Fruit fly (Drosophila melanogaster) whole organism, embryonic: ENCODE measurements around the gene CG42759.
A peak's percentile ranks its signal among the peaks of the same experiment; 100 is the strongest.

Experiments used
- BEAF-32 ChIP-seq: fragments of 200-800 bp; sonication (Bioruptor generic); optimal IDR thresholded peaks from 3 replicates; lab custom pipeline; 2017; ENCODE audit warnings: missing biosample characterization, missing genetic modification characterization, mild to moderate bottlenecking, moderate library complexity, missing genetic modification reagents
- CG10462 ChIP-seq: fragments of 200-800 bp; sonication (Bioruptor generic); optimal IDR thresholded peaks from 2 replicates; lab custom pipeline; 2016; ENCODE audit warnings: missing biosample characterization, missing genetic modification characterization
- CG13123 ChIP-seq: fragments of 200-800 bp; sonication (Bioruptor generic); optimal IDR thresholded peaks from 2 replicates; lab custom pipeline; 2016; ENCODE audit warnings: missing biosample characterization, missing genetic modification characterization
- CG15269 ChIP-seq: fragments of 200-800 bp; sonication (Bioruptor generic); optimal IDR thresholded peaks from 2 replicates; lab custom pipeline; 2018; ENCODE audit warnings: missing biosample characterization, mild to moderate bottlenecking, missing genetic modification characterization, moderate library complexity
- CG17186 ChIP-seq: fragments of 200-800 bp; sonication (Bioruptor generic); optimal IDR thresholded peaks from 3 replicates; lab custom pipeline; 2017; ENCODE audit warnings: missing biosample characterization, missing genetic modification reagents, missing genetic modification characterization
- CG18619 ChIP-seq: fragments of 200-800 bp; sonication (Bioruptor generic); optimal IDR thresholded peaks from 3 replicates; lab custom pipeline; 2017; ENCODE audit warnings: missing biosample characterization, mild to moderate bottlenecking, missing genetic modification characterization
- CG2120 ChIP-seq: fragments of 200-800 bp; sonication (Bioruptor generic); optimal IDR thresholded peaks from 3 replicates; lab custom pipeline; 2016; ENCODE audit warnings: missing biosample characterization, missing genetic modification characterization
- CG2875 ChIP-seq: fragments of 200-800 bp; sonication (Bioruptor generic); optimal IDR thresholded peaks from 2 replicates; lab custom pipeline; 2017; ENCODE audit warnings: missing biosample characterization, mild to moderate bottlenecking, missing genetic modification characterization, missing genetic modification reagents
- CG4617 ChIP-seq: fragments of 200-800 bp; sonication (Bioruptor generic); optimal IDR thresholded peaks from 3 replicates; lab custom pipeline; 2016; ENCODE audit warnings: missing biosample characterization, missing genetic modification characterization, borderline replicate concordance
- CG5953 ChIP-seq: fragments of 200-800 bp; sonication (Bioruptor generic); IDR thresholded peaks from 2 replicates; pipeline ENCODE4 v1.3.6; 2022; ENCODE audit warnings: missing biosample characterization, missing genetic modification characterization
- CG7745 ChIP-seq: fragments of 200-800 bp; sonication (Bioruptor generic); optimal IDR thresholded peaks from 2 replicates; lab custom pipeline; 2018; ENCODE audit warnings: missing biosample characterization, mild to moderate bottlenecking, missing genetic modification characterization, moderate library complexity
- CG9727 ChIP-seq: fragments of 200-800 bp; sonication (Bioruptor generic); optimal IDR thresholded peaks from 3 replicates; lab custom pipeline; 2017; ENCODE audit warnings: missing biosample characterization, mild to moderate bottlenecking, missing genetic modification characterization
- CG9817 ChIP-seq: fragments of 200-800 bp; sonication (Bioruptor generic); optimal IDR thresholded peaks from 2 replicates; lab custom pipeline; 2018; ENCODE audit warnings: missing biosample characterization, mild to moderate bottlenecking, missing genetic modification characterization, moderate library complexity
- CG9876 ChIP-seq: fragments of 200-800 bp; sonication (Bioruptor generic); optimal IDR thresholded peaks from 2 replicates; lab custom pipeline; 2016; ENCODE audit warnings: missing biosample characterization, missing genetic modification characterization
- D ChIP-seq, 2 experiments: fragments of 200-800 bp in 1 of 2; fragments of >200 bp in 1 of 2; sonication (Bioruptor generic) in 1 of 2; optimal IDR thresholded peaks; 2 replicates in 1 of 2; 3 replicates in 1 of 2; lab custom pipeline; 2017; ENCODE audit warnings: mild to moderate bottlenecking in 1 of 2, missing biosample characterization in 1 of 2, missing genetic modification characterization in 1 of 2, missing genetic modification reagents in 1 of 2
- Dll ChIP-seq: fragments of 200-800 bp; sonication (Bioruptor generic); IDR thresholded peaks from 4 replicates; pipeline ENCODE4 v1.3.6; 2022; ENCODE audit warnings: missing biosample characterization, missing genetic modification characterization; ENCODE audit not compliant: partially characterized antibody
- Doc3 ChIP-seq: fragments of 200-800 bp; sonication (Bioruptor generic); IDR thresholded peaks from 3 replicates; pipeline ENCODE4 v1.3.6; 2022; ENCODE audit warnings: missing biosample characterization, missing genetic modification characterization; ENCODE audit not compliant: partially characterized antibody
- HHEX ChIP-seq: fragments of 200-800 bp; sonication (Bioruptor generic); optimal IDR thresholded peaks from 3 replicates; lab custom pipeline; 2017; ENCODE audit warnings: missing biosample characterization, mild to moderate bottlenecking, missing genetic modification characterization, missing genetic modification reagents
- Hsf ChIP-seq: fragments of 200-800 bp; sonication (Bioruptor generic); optimal IDR thresholded peaks from 3 replicates; lab custom pipeline; 2016; ENCODE audit warnings: missing biosample characterization, missing genetic modification characterization
- Lpt ChIP-seq: fragments of >200 bp; optimal IDR thresholded peaks from 2 replicates; lab custom pipeline; 2018; ENCODE audit warnings: missing biosample characterization, missing genetic modification characterization
- Max ChIP-seq: fragments of 200-800 bp; sonication (Bioruptor generic); optimal IDR thresholded peaks from 2 replicates; lab custom pipeline; 2016; ENCODE audit warnings: missing biosample characterization, mild to moderate bottlenecking, missing genetic modification characterization
- Med ChIP-seq: fragments of 200-800 bp; sonication (Bioruptor generic); peaks from one replicate; lab custom pipeline; 2016; ENCODE audit warnings: missing biosample characterization, missing genetic modification characterization, mild to moderate bottlenecking, inconsistent platforms, moderate library complexity
- NC2α ChIP-seq: fragments of 200-800 bp; sonication (Bioruptor generic); optimal IDR thresholded peaks from 2 replicates; lab custom pipeline; 2016; ENCODE audit warnings: missing biosample characterization, missing genetic modification characterization
- Ptx1 ChIP-seq: fragments of 200-800 bp; sonication (Bioruptor generic); IDR thresholded peaks from 2 replicates; pipeline ENCODE4 v1.3.6; 2022; ENCODE audit warnings: missing biosample characterization, missing genetic modification characterization
- Ravus ChIP-seq: fragments of 200-800 bp; sonication (Bioruptor generic); IDR thresholded peaks from 2 replicates; pipeline ENCODE4 v1.3.6; 2022; ENCODE audit warnings: missing biosample characterization, missing genetic modification characterization
- Spps ChIP-seq: fragments of 200-800 bp; sonication (Bioruptor generic); optimal IDR thresholded peaks from 2 replicates; lab custom pipeline; 2018; ENCODE audit warnings: missing biosample characterization, mild to moderate bottlenecking, missing genetic modification characterization
- abd-A ChIP-seq: fragments of 200-800 bp; sonication (Bioruptor generic); optimal IDR thresholded peaks from 3 replicates; lab custom pipeline; 2019; ENCODE audit warnings: missing biosample characterization, mild to moderate bottlenecking, missing genetic modification characterization, moderate library complexity
- ap ChIP-seq: fragments of 200-800 bp; sonication (Bioruptor generic); IDR thresholded peaks from 2 replicates; pipeline ENCODE4 v1.3.6; 2022; ENCODE audit warnings: missing biosample characterization, missing genetic modification characterization
- bbx ChIP-seq: fragments of 200-800 bp; sonication (Bioruptor generic); IDR thresholded peaks from 2 replicates; pipeline ENCODE4 v1.3.6; 2022; ENCODE audit warnings: missing biosample characterization, missing genetic modification characterization; ENCODE audit not compliant: partially characterized antibody
- bowl ChIP-seq: fragments of 200-800 bp; sonication (Bioruptor generic); IDR thresholded peaks from 2 replicates; pipeline ENCODE4 v1.3.6; 2022; ENCODE audit warnings: missing biosample characterization, missing genetic modification characterization
- cas ChIP-seq: fragments of 200-800 bp; sonication (Bioruptor generic); IDR thresholded peaks from 2 replicates; pipeline ENCODE4 v1.3.6; 2022; ENCODE audit warnings: missing biosample characterization, missing genetic modification characterization
- ci ChIP-seq: fragments of 200-800 bp; sonication (Bioruptor generic); IDR thresholded peaks from 3 replicates; pipeline ENCODE4 v1.3.6; 2022; ENCODE audit warnings: missing biosample characterization, missing genetic modification characterization
- eve ChIP-seq, 2 experiments: fragments of >200 bp; optimal IDR thresholded peaks; 2 replicates each; lab custom pipeline; 2017; ENCODE audit warnings: missing biosample characterization in 2 of 2, missing genetic modification characterization in 2 of 2
- exex ChIP-seq: fragments of 200-800 bp; sonication (Bioruptor generic); optimal IDR thresholded peaks from 4 replicates; lab custom pipeline; 2018; ENCODE audit warnings: missing biosample characterization, mild to moderate bottlenecking, missing genetic modification characterization, moderate library complexity
- grau ChIP-seq: fragments of 200-800 bp; optimal IDR thresholded peaks from 3 replicates; lab custom pipeline; 2019; ENCODE audit warnings: missing biosample characterization, mild to moderate bottlenecking, missing genetic modification characterization, moderate library complexity
- gsb-n ChIP-seq: fragments of 200-800 bp; sonication (Bioruptor generic); optimal IDR thresholded peaks from 3 replicates; lab custom pipeline; 2018; ENCODE audit warnings: missing biosample characterization, mild to moderate bottlenecking, missing genetic modification characterization
- h ChIP-seq: fragments of >200 bp; optimal IDR thresholded peaks from 2 replicates; lab custom pipeline; 2017
- her ChIP-seq: fragments of 200-800 bp; sonication (Bioruptor generic); optimal IDR thresholded peaks from 2 replicates; lab custom pipeline; 2016; ENCODE audit warnings: missing biosample characterization, missing genetic modification characterization
- kay ChIP-seq: fragments of 200-800 bp; sonication (Bioruptor generic); optimal IDR thresholded peaks from 2 replicates; lab custom pipeline; 2016; ENCODE audit warnings: missing biosample characterization, missing genetic modification characterization
- lov ChIP-seq, 2 experiments: fragments of 200-800 bp in 1 of 2; fragments of >200 bp in 1 of 2; sonication (Bioruptor generic) in 1 of 2; IDR thresholded peaks in 1 of 2; optimal IDR thresholded peaks in 1 of 2; 2 replicates in 1 of 2; 3 replicates in 1 of 2; pipeline versions ENCODE4 v1.3.6 to Lab custom; 2017 to 2022; ENCODE audit warnings: missing biosample characterization in 1 of 2, missing genetic modification characterization in 1 of 2
- odd ChIP-seq: fragments of 200-800 bp; sonication (Bioruptor generic); optimal IDR thresholded peaks from 2 replicates; lab custom pipeline; 2017; ENCODE audit warnings: missing biosample characterization, mild to moderate bottlenecking, missing genetic modification characterization
- otp ChIP-seq: fragments of 200-800 bp; sonication (Bioruptor generic); IDR thresholded peaks from 3 replicates; pipeline ENCODE4, ENCODE4 v1.3.6; 2022; ENCODE audit warnings: missing biosample characterization, missing genetic modification characterization
- tap ChIP-seq: fragments of 200-800 bp; optimal IDR thresholded peaks from 3 replicates; lab custom pipeline; 2019; ENCODE audit warnings: missing biosample characterization, mild to moderate bottlenecking, missing genetic modification characterization, moderate library complexity
- tgo ChIP-seq: fragments of 200-800 bp; sonication (Bioruptor generic); IDR thresholded peaks from 3 replicates; pipeline ENCODE4 v1.3.6; 2022; ENCODE audit warnings: missing biosample characterization, missing genetic modification characterization
- tin ChIP-seq: fragments of 200-800 bp; sonication (Bioruptor generic); optimal IDR thresholded peaks from 3 replicates; lab custom pipeline; 2016; ENCODE audit warnings: missing biosample characterization, missing genetic modification characterization
- tup ChIP-seq: fragments of 200-800 bp; sonication (Bioruptor generic); optimal IDR thresholded peaks from 2 replicates; lab custom pipeline; 2016; ENCODE audit warnings: missing biosample characterization, mild to moderate bottlenecking, missing genetic modification characterization, moderate library complexity
- twi ChIP-seq: fragments of 200-800 bp; optimal IDR thresholded peaks from 2 replicates; lab custom pipeline; 2019; ENCODE audit warnings: missing biosample characterization, mild to moderate bottlenecking, missing genetic modification characterization, moderate library complexity
- yki ChIP-seq: fragments of >200 bp; optimal IDR thresholded peaks from 3 replicates; lab custom pipeline; 2018

CG42759 gene

dm6 chr3R:10139649-10140598 is 2.9 kb upstream of the CG42759 start, which contains the start of gene tws (continued):
- TF ChIP-seq tup (GFP tag; lab: Kevin White, UChicago) (peak; percentile 36), CG9727 (GFP tag; lab: Kevin White, UChicago) (peak; percentile 54), Doc3 (GFP tag; lab: Robert Waterston, UW) (no peak), abd-A (peak; percentile 92), her (GFP tag; lab: Kevin White, UChicago) (peak; percentile 74), Ravus (no peak), CG17186 (GFP tag; lab: Kevin White, UChicago) (no peak), ci (GFP tag; lab: Robert Waterston, UW) (peak; percentile 53; the same call in 2 of the 3 replicates), Med (GFP tag; lab: Kevin White, UChicago) (peak; percentile 94), bowl (GFP tag; lab: Robert Waterston, UW) (no peak), D (optimal IDR thresholded peaks at IDR 0.05; lab: Kevin White, UChicago) (no peak), D (GFP tag; optimal IDR thresholded peaks at IDR 0.05; lab: Kevin White, UChicago) (peak; percentile 42), NC2α (GFP tag; lab: Kevin White, UChicago) (no peak), CG5953 (GFP tag; lab: Robert Waterston, UW) (no peak), CG15269 (peak; percentile 65), CG9876 (GFP tag; lab: Kevin White, UChicago) (no peak), CG10462 (peak; percentile 25), gsb-n (tag; lab: Kevin White, UChicago) (no peak), Spps (tag; lab: Kevin White, UChicago) (no peak), BEAF-32 (GFP tag; lab: Kevin White, UChicago) (no peak), HHEX (GFP tag; lab: Kevin White, UChicago) (no peak), ap (GFP tag; lab: Robert Waterston, UW) (no peak), CG4617 (no peak), grau (tag; lab: Kevin White, UChicago) (peak; percentile 59), CG18619 (GFP tag; lab: Kevin White, UChicago) (peak; percentile 14), tin (no peak), cas (GFP tag; lab: Robert Waterston, UW) (peak; percentile 28; the same call in 1 of the 2 replicates), Dll (no peak), Max (GFP tag; lab: Kevin White, UChicago) (peak; percentile 51), CG2875 (GFP tag; lab: Kevin White, UChicago) (peak; percentile 18), otp (GFP tag; lab: Robert Waterston, UW) (peak; percentile 75), tgo (GFP tag; lab: Robert Waterston, UW) (peak; percentile 49; the same call in 2 of the 3 replicates), CG2120 (GFP tag; lab: Kevin White, UChicago) (peak; percentile 50), twi (tag; lab: Kevin White, UChicago) (no peak), exex (tag; lab: Kevin White, UChicago) (peak; percentile 74), CG13123 (GFP tag; lab: Kevin White, UChicago) (no peak), Ptx1 (GFP tag; lab: Robert Waterston, UW) (peak; percentile 44), CG7745 (no peak), yki (lab: Kevin White, UChicago) (peak; percentile 30), Hsf (GFP tag; lab: Kevin White, UChicago) (peak; percentile 39), odd (GFP tag; lab: Kevin White, UChicago) (peak; percentile 52), Lpt (GFP tag; lab: Kevin White, UChicago) (no peak), tap (peak; percentile 38), CG9817 (tag; lab: Kevin White, UChicago) (peak; percentile 37), lov (optimal IDR thresholded peaks at IDR 0.05; lab: Kevin White, UChicago) (no peak), lov (GFP tag; IDR thresholded peaks at IDR 0.05; lab: Robert Waterston, UW) (peak; percentile 7; the same call in 1 of the 3 replicates), h (lab: Kevin White, UChicago) (no peak), eve (GFP tag; optimal IDR thresholded peaks at IDR 0.05; lab: Kevin White, UChicago) (peak in 1 of 2 experiments; percentile 80), bbx (GFP tag; lab: Robert Waterston, UW) (no peak), kay (GFP tag; lab: Kevin White, UChicago) (no peak)
